Worm (Caenorhabditis elegans) whole organism, young adult: ENCODE measurements around the gene T05B4.9.

Source experiments
- B0019.2 ChIP-seq: fragments of 200-800 bp; sonication (Bioruptor generic); conservative IDR thresholded peaks from 2 replicates; pipeline ENCODE4 v1.3.6; 2022; ENCODE audit warnings: missing genetic modification reagents, missing genetic modification characterization, missing compliant biosample characterization
- C06A6.2 ChIP-seq: fragments of 200-800 bp; sonication (Bioruptor generic); conservative IDR thresholded peaks from 2 replicates; pipeline ENCODE4 v1.3.6; 2022; ENCODE audit warnings: missing genetic modification characterization, missing compliant biosample characterization
- C17E4.6 ChIP-seq: fragments of 200-800 bp; sonication (Bioruptor generic); IDR thresholded peaks from 2 replicates; pipeline ENCODE4 v1.3.6; 2022; ENCODE audit warnings: missing genetic modification reagents, missing genetic modification characterization, missing compliant biosample characterization
- D2030.7 ChIP-seq: fragments of 200-800 bp; sonication (Bioruptor generic); IDR thresholded peaks from 2 replicates; pipeline ENCODE4 v1.3.6; 2022; ENCODE audit warnings: missing genetic modification reagents, missing genetic modification characterization, missing compliant biosample characterization
- F22D6.2 ChIP-seq: sonication (generic microtip); optimal IDR thresholded peaks from 2 replicates; lab custom pipeline; 2016; ENCODE audit warnings: mild to moderate bottlenecking, missing genetic modification characterization, missing compliant biosample characterization
- F23B12.7 ChIP-seq: sonication (generic microtip); optimal IDR thresholded peaks from 2 replicates; lab custom pipeline; 2017; ENCODE audit warnings: missing genetic modification characterization, mild to moderate bottlenecking, missing compliant biosample characterization, antibody characterized with exemption, moderate library complexity; ENCODE audit not compliant: insufficient read depth
- F55B11.4 ChIP-seq: sonication (generic microtip); optimal IDR thresholded peaks from 2 replicates; lab custom pipeline; 2016; ENCODE audit warnings: missing compliant biosample characterization, missing genetic modification characterization, borderline replicate concordance; ENCODE audit not compliant: insufficient read depth
- Y53F4B.3 ChIP-seq: fragments of 200-800 bp; sonication (Bioruptor generic); IDR thresholded peaks from 2 replicates; pipeline ENCODE4 v1.3.6; 2022; ENCODE audit warnings: missing genetic modification reagents, missing genetic modification characterization, missing compliant biosample characterization
- Y79H2A.3 ChIP-seq: fragments of 200-800 bp; sonication (Bioruptor generic); conservative IDR thresholded peaks from 2 replicates; pipeline ENCODE4 v1.3.6; 2022; ENCODE audit warnings: missing genetic modification reagents, missing genetic modification characterization, missing compliant biosample characterization
- atf-7 ChIP-seq: sonication (generic microtip); optimal IDR thresholded peaks from 2 replicates; lab custom pipeline; 2017; ENCODE audit warnings: mild to moderate bottlenecking, missing genetic modification characterization, missing compliant biosample characterization
- attf-6 ChIP-seq: fragments of 200-800 bp; sonication (Bioruptor generic); IDR thresholded peaks from 2 replicates; pipeline ENCODE4 v1.3.6; 2022; ENCODE audit warnings: missing genetic modification reagents, missing genetic modification characterization, missing compliant biosample characterization
- cebp-1 ChIP-seq, 2 experiments: fragments of 200-800 bp in 1 of 2; sonication (Bioruptor generic) in 1 of 2; sonication (generic microtip) in 1 of 2; IDR thresholded peaks in 1 of 2; optimal IDR thresholded peaks in 1 of 2; 2 replicates each; pipeline versions ENCODE4 v1.3.6 to Lab custom; 2017 to 2022; ENCODE audit warnings: missing compliant biosample characterization in 2 of 2, missing genetic modification characterization in 2 of 2, mild to moderate bottlenecking in 1 of 2, missing genetic modification reagents in 1 of 2, moderate library complexity in 1 of 2
- ceh-100 ChIP-seq: fragments of 200-800 bp; sonication (Bioruptor generic); IDR thresholded peaks from 2 replicates; pipeline ENCODE4 v1.3.6; 2022; ENCODE audit warnings: missing genetic modification reagents, missing genetic modification characterization, missing compliant biosample characterization
- ceh-27 ChIP-seq: fragments of 200-800 bp; sonication (Bioruptor generic); optimal IDR thresholded peaks from 2 replicates; lab custom pipeline; 2018; ENCODE audit warnings: mild to moderate bottlenecking, missing genetic modification characterization, moderate library complexity, missing compliant biosample characterization
- ceh-40 ChIP-seq: fragments of 200-800 bp; sonication (Bioruptor generic); IDR thresholded peaks from 2 replicates; pipeline ENCODE4 v1.3.6; 2022; ENCODE audit warnings: missing genetic modification characterization, missing compliant biosample characterization
- ceh-58 ChIP-seq: fragments of 200-800 bp; sonication (Bioruptor generic); IDR thresholded peaks from 2 replicates; pipeline ENCODE4 v1.3.6; 2022; ENCODE audit warnings: missing genetic modification characterization, missing compliant biosample characterization
- ceh-91 ChIP-seq: fragments of 200-800 bp; sonication (Bioruptor generic); IDR thresholded peaks from 2 replicates; pipeline ENCODE4 v1.3.6; 2022; ENCODE audit warnings: missing genetic modification reagents, missing genetic modification characterization, missing compliant biosample characterization
- chd-7 ChIP-seq: sonication (generic microtip); optimal IDR thresholded peaks from 2 replicates; lab custom pipeline; 2016; ENCODE audit warnings: mild to moderate bottlenecking, missing genetic modification characterization, moderate library complexity, missing compliant biosample characterization
- egl-18 ChIP-seq: fragments of 200-800 bp; sonication (Bioruptor generic); IDR thresholded peaks from 2 replicates; pipeline ENCODE4 v1.3.6; 2022; ENCODE audit warnings: missing genetic modification reagents, missing genetic modification characterization, missing compliant biosample characterization
- ekl-4 ChIP-seq: fragments of 200-800 bp; sonication (Bioruptor generic); IDR thresholded peaks from 2 replicates; pipeline ENCODE4 v1.3.6; 2022; ENCODE audit warnings: missing genetic modification reagents, missing genetic modification characterization, missing compliant biosample characterization
- gei-17 ChIP-seq: fragments of 200-800 bp; sonication (Bioruptor generic); optimal IDR thresholded peaks from 2 replicates; lab custom pipeline; 2018; ENCODE audit warnings: mild to moderate bottlenecking, missing genetic modification characterization, missing compliant biosample characterization
- hlh-26 ChIP-seq: fragments of 200-800 bp; sonication (Bioruptor generic); conservative IDR thresholded peaks from 2 replicates; pipeline ENCODE4 v1.3.6; 2022; ENCODE audit warnings: missing genetic modification reagents, missing genetic modification characterization, missing compliant biosample characterization
- mes-4 ChIP-seq: sonication (generic microtip); optimal IDR thresholded peaks from 2 replicates; lab custom pipeline; 2016; ENCODE audit warnings: missing genotype, missing genetic modification characterization, missing compliant biosample characterization
- nfyb-1 ChIP-seq: fragments of 200-800 bp; sonication (Bioruptor generic); IDR thresholded peaks from 2 replicates; pipeline ENCODE4 v1.3.6; 2022; ENCODE audit warnings: missing genetic modification reagents, missing genetic modification characterization, missing compliant biosample characterization
- rec-8 ChIP-seq, 2 experiments: sonication (generic microtip); optimal IDR thresholded peaks; 2 replicates each; lab custom pipeline; 2016; ENCODE audit warnings: mild to moderate bottlenecking in 2 of 2, missing genetic modification characterization in 2 of 2, missing genetic modification reagents in 2 of 2, missing genotype in 2 of 2, missing biosample characterization in 1 of 2, missing compliant biosample characterization in 1 of 2, moderate library complexity in 1 of 2
- sdz-38 ChIP-seq: sonication (generic microtip); optimal IDR thresholded peaks from 2 replicates; lab custom pipeline; 2016; ENCODE audit warnings: missing genotype, missing genetic modification characterization, missing compliant biosample characterization
- sea-2 ChIP-seq: fragments of 200-800 bp; sonication (Bioruptor generic); IDR thresholded peaks from 2 replicates; pipeline ENCODE4 v1.3.6; 2022; ENCODE audit warnings: missing genetic modification characterization, missing compliant biosample characterization
- sptf-2 ChIP-seq: fragments of 200-800 bp; sonication (Bioruptor generic); optimal IDR thresholded peaks from 2 replicates; lab custom pipeline; 2018; ENCODE audit warnings: mild to moderate bottlenecking, missing genetic modification characterization, missing compliant biosample characterization
- tbp1 ChIP-seq: fragments of 200-800 bp; sonication (Bioruptor generic); optimal IDR thresholded peaks from 2 replicates; lab custom pipeline; 2018; ENCODE audit warnings: mild to moderate bottlenecking, missing genetic modification characterization, missing compliant biosample characterization
- tbx-9 ChIP-seq: sonication (generic microtip); optimal IDR thresholded peaks from 2 replicates; lab custom pipeline; 2016; ENCODE audit warnings: borderline replicate concordance, missing genetic modification characterization, inconsistent platforms, missing compliant biosample characterization
- ztf-22 ChIP-seq: fragments of 200-800 bp; sonication (Bioruptor generic); optimal IDR thresholded peaks from 2 replicates; lab custom pipeline; 2018; ENCODE audit warnings: mild to moderate bottlenecking, missing genetic modification characterization, moderate library complexity, missing compliant biosample characterization
- ztf-3 ChIP-seq: fragments of 200-800 bp; sonication (Bioruptor generic); optimal IDR thresholded peaks from 2 replicates; lab custom pipeline; 2018; ENCODE audit warnings: mild to moderate bottlenecking, missing genetic modification characterization, missing compliant biosample characterization

T05B4.9 gene

ce11 chrV:4104298-4104697 is 13.9 kb downstream of the T05B4.9 start, which contains the start of gene srj-39:
Gene srj-39, plus strand, starts transcription at chrV:4104598.
- TF ChIP-seq hlh-26 (GFP tag; lab: Robert Waterston, UW) (no peak), C17E4.6 (GFP tag; lab: Robert Waterston, UW) (no peak), ceh-58 (GFP tag; lab: Robert Waterston, UW) (no peak), egl-18 (GFP tag; lab: Robert Waterston, UW) (no peak), Y53F4B.3 (GFP tag; lab: Robert Waterston, UW) (no peak), ztf-22 (GFP tag; lab: Kevin White, UChicago) (no peak), D2030.7 (GFP tag; lab: Robert Waterston, UW) (no peak), atf-7 (no peak), attf-6 (GFP tag; lab: Robert Waterston, UW) (no peak), B0019.2 (GFP tag; lab: Robert Waterston, UW) (no peak), F55B11.4 (tag; lab: Kevin White, UChicago) (no peak), sptf-2 (GFP tag; lab: Kevin White, UChicago) (no peak), cebp-1 (GFP tag; IDR thresholded peaks at IDR 0.05; lab: Robert Waterston, UW) (no peak), cebp-1 (tag; optimal IDR thresholded peaks at IDR 0.05; lab: Kevin White, UChicago) (no peak), Y79H2A.3 (GFP tag; lab: Robert Waterston, UW) (no peak)

ce11 chrV:4101567-4101966 is 16.7 kb downstream of the T05B4.9 start, which contains the start of gene srj-40:
Gene srj-40, plus strand, starts transcription at chrV:4101867.
- TF ChIP-seq mes-4 (tag; lab: Kevin White, UChicago) (no peak), ceh-100 (GFP tag; lab: Robert Waterston, UW) (no peak), C06A6.2 (no peak)

ce11 chrV:4094740-4095139 is 23.5 kb downstream of the T05B4.9 start, which contains the start of gene nhr-181:
Gene nhr-181, plus strand, starts transcription at chrV:4095040.
- no peak for TF ChIP-seq gei-17
- no peak for TF ChIP-seq nfyb-1 (GFP tag; lab: Robert Waterston, UW)
- TF ChIP-seq D2030.7 (GFP tag; lab: Robert Waterston, UW) = no peak
- no peak for TF ChIP-seq ceh-91 (GFP tag; lab: Robert Waterston, UW)
- TF ChIP-seq F22D6.2 (tag; lab: Kevin White, UChicago) = no peak

ce11 chrV:4082952-4083351 is 35.3 kb downstream of the T05B4.9 start, which contains the start of gene F38H12.5:
Gene F38H12.5, minus strand, starts transcription at chrV:4083052.
- TF ChIP-seq ceh-27 (GFP tag; lab: Kevin White, UChicago) (no peak), tbx-9 (tag; lab: Kevin White, UChicago) (no peak), ztf-3 (GFP tag; lab: Kevin White, UChicago) (no peak), rec-8 (tag; optimal IDR thresholded peaks at IDR 0.05; lab: Kevin White, UChicago) (no peak)

ce11 chrV:4081283-4081682 is 36.9 kb downstream of the T05B4.9 start, which contains the start of gene srh-211:
Gene srh-211, minus strand, starts transcription at chrV:4081383.
- no peak for TF ChIP-seq chd-7 (tag; lab: Kevin White, UChicago)
- TF ChIP-seq tbp1 (GFP tag; lab: Kevin White, UChicago) = no peak
- TF ChIP-seq sea-2 (GFP tag; lab: Robert Waterston, UW) = no peak
- TF ChIP-seq F23B12.7 (tag; lab: Kevin White, UChicago) = no peak
- no peak for TF ChIP-seq sdz-38 (tag; lab: Kevin White, UChicago)
- TF ChIP-seq ekl-4 = no peak
- no peak for TF ChIP-seq ceh-40 (GFP tag; lab: Robert Waterston, UW)
